Worm (Caenorhabditis elegans) whole organism, L2 larva: ENCODE data around the gene gst-13.
A peak's percentile ranks its signal among the peaks of the same experiment; 100 is the strongest.

Source experiments
- lsy-2 ChIP-seq, 2 experiments: fragments of 150-350 bp in 1 of 2; sonication (generic microtip) in 1 of 2; optimal IDR thresholded peaks; 2 replicates each; lab custom pipeline; 2014 to 2017; ENCODE audit warnings: missing biosample characterization in 2 of 2, missing genetic modification characterization in 2 of 2
- nhr-12 ChIP-seq: fragments of 150-350 bp; optimal IDR thresholded peaks from 2 replicates; lab custom pipeline; 2014; ENCODE audit warnings: missing biosample characterization, missing genetic modification characterization
- unc-62 ChIP-seq: fragments of 150-350 bp; optimal IDR thresholded peaks from 2 replicates; lab custom pipeline; 2014; ENCODE audit warnings: missing biosample characterization, missing genetic modification reagents, missing genetic modification characterization
- zag-1 ChIP-seq: fragments of 150-350 bp; optimal IDR thresholded peaks from 2 replicates; lab custom pipeline; 2014; ENCODE audit warnings: missing biosample characterization, missing genetic modification characterization

DNA sequence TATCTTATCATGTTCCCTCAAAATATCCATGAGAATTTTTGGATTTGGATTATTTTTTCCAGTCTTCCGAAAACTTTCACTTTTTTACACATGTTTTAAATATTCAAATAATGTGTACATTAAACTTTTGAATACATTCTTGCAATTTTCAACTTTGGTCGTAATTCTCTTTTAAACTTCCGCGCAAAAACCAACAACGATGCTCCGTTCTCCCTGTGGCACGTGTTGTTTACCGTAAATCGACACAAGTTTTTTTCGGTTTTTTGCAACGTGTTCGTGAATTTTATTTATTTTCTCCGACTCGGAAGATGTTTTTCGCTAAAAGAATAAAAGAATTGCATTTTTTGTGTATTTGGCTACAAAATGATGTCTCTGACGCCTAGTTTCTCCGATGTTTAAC lies 11.5 kb downstream of the gst-13 start:
- TF ChIP-seq nhr-12 (tag; lab: Kevin White, UChicago) (no peak), lsy-2 (tag; optimal IDR thresholded peaks at IDR 0.05; lab: Kevin White, UChicago) (peak in 1 of 2 experiments; percentile 78), zag-1 (no peak), unc-62 (GFP tag; lab: Kevin White, UChicago) (no peak)
